Worm (Caenorhabditis elegans) whole organism, L4 larva: ENCODE measurements around the gene fbxa-39.

Experiments
- F49E8.2 ChIP-seq: sonication (generic microtip); optimal IDR thresholded peaks from 2 replicates; lab custom pipeline; 2016; ENCODE audit warnings: missing compliant biosample characterization, mild to moderate bottlenecking, missing genetic modification characterization, borderline replicate concordance
- lin-1 ChIP-seq: fragments of 200-800 bp; sonication (Bioruptor generic); IDR thresholded peaks from 2 replicates; pipeline ENCODE4 v1.3.6; 2022; ENCODE audit warnings: missing genetic modification reagents, missing genetic modification characterization, missing compliant biosample characterization

DNA sequence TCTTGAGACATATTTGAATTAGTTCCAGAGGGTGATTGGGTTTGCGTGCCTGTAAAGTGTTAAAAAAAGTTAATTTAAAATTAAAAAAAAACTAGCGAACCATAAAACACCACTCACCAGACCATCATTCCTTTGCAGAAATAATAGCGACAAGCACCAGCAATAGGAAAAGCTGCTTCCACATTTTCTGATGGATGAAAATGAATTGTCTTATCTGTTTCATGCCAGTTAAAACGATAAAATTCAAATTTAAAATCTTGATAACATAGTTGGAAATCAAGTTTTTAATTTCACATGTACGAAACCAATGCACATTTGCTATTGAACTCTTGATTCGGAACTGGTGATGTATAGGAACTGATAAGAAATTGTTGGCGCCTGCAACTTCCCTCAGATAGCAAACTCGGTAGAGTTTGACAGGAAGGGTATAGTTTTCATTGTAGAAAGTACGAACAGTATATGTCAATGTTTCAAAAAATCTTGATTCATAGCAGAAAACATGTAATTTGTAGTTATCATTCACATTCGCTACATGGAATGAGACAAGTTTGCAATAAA lies 33.2 kb upstream of the fbxa-39 start, which contains the start of gene C39B5.10:
- TF ChIP-seq F49E8.2 (no peak), lin-1 (no peak)
